Fruit fly (Drosophila melanogaster) whole organism, pupa: Measurements from ENCODE around the gene CG13484.

Experiments
- CG10348 ChIP-seq: fragments of 200-800 bp; sonication (Bioruptor generic); IDR thresholded peaks from 2 replicates; pipeline ENCODE4 v1.3.6; 2022; ENCODE audit warnings: missing biosample characterization, missing genetic modification characterization
- CG12605 ChIP-seq: fragments of 200-800 bp; sonication (Bioruptor generic); IDR thresholded peaks from 2 replicates; pipeline ENCODE4 v1.3.6; 2022; ENCODE audit warnings: missing biosample characterization, missing genetic modification characterization
- CG13204 ChIP-seq: fragments of 200-800 bp; sonication (Bioruptor generic); optimal IDR thresholded peaks from 2 replicates; lab custom pipeline; 2018; ENCODE audit warnings: missing biosample characterization, mild to moderate bottlenecking, missing genetic modification characterization, moderate library complexity
- CG17806 ChIP-seq: fragments of 200-800 bp; sonication (Bioruptor generic); optimal IDR thresholded peaks from 2 replicates; lab custom pipeline; 2018; ENCODE audit warnings: missing biosample characterization, mild to moderate bottlenecking, missing genetic modification characterization, moderate library complexity
- CG32121 ChIP-seq: fragments of 200-800 bp; sonication (Bioruptor generic); IDR thresholded peaks from 2 replicates; pipeline ENCODE4 v1.3.6; 2022; ENCODE audit warnings: missing biosample characterization, missing genetic modification characterization
- CG34367 ChIP-seq: fragments of 200-800 bp; sonication (Bioruptor generic); optimal IDR thresholded peaks from 2 replicates; lab custom pipeline; 2018; ENCODE audit warnings: missing biosample characterization, mild to moderate bottlenecking, missing genetic modification characterization
- CG8159 ChIP-seq: fragments of 200-800 bp; sonication (Bioruptor generic); optimal IDR thresholded peaks from 3 replicates; lab custom pipeline; 2018; ENCODE audit warnings: missing biosample characterization, mild to moderate bottlenecking, missing genetic modification characterization, moderate library complexity
- CG8301 ChIP-seq: fragments of 200-800 bp; sonication (Bioruptor generic); optimal IDR thresholded peaks from 2 replicates; lab custom pipeline; 2018; ENCODE audit warnings: missing biosample characterization, mild to moderate bottlenecking, missing genetic modification characterization
- CG9948 ChIP-seq: fragments of 200-800 bp; sonication (Bioruptor generic); optimal IDR thresholded peaks from 2 replicates; lab custom pipeline; 2018; ENCODE audit warnings: missing biosample characterization, mild to moderate bottlenecking, missing genetic modification characterization, moderate library complexity
- EcR ChIP-seq: fragments of 200-800 bp; sonication (Bioruptor generic); optimal IDR thresholded peaks from 3 replicates; lab custom pipeline; 2019; ENCODE audit warnings: missing biosample characterization, missing genetic modification characterization, mild to moderate bottlenecking, moderate library complexity, missing genetic modification reagents
- Snoo ChIP-seq: fragments of 200-800 bp; sonication (Bioruptor generic); optimal IDR thresholded peaks from 3 replicates; lab custom pipeline; 2017; ENCODE audit warnings: missing biosample characterization, mild to moderate bottlenecking, missing genetic modification characterization, inconsistent platforms
- gl ChIP-seq: fragments of 200-800 bp; sonication (Bioruptor generic); optimal IDR thresholded peaks from 2 replicates; lab custom pipeline; 2018; ENCODE audit warnings: missing biosample characterization, mild to moderate bottlenecking, missing genetic modification characterization
- rn ChIP-seq: fragments of 200-800 bp; sonication (Bioruptor generic); IDR thresholded peaks from 2 replicates; pipeline ENCODE4 v1.3.6; 2022; ENCODE audit warnings: missing biosample characterization, missing genetic modification characterization

DNA sequence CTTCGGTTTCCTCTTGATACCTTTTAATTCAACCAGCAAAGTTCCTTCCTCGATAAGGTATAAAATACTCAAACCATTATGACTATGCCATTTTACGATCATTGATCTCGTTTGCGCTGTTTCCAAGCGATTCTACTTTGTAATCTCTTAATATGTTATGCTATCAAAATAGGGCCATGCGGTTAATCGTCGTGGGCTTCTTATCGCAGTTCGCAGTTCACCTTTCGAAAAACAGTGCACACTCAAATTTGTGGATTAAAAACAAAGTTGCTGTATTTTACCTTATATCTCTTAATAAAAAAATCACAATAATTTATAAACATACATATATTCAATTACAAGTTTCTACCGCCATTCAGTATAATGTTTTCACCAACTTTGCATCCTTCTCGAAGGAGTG is 47.2 kb upstream of the CG13484 start:
- TF ChIP-seq CG13204 (GFP tag; lab: Kevin White, UChicago) (no peak), CG8159 (tag; lab: Kevin White, UChicago) (no peak), CG9948 (tag; lab: Kevin White, UChicago) (no peak), CG8301 (tag; lab: Kevin White, UChicago) (no peak), gl (tag; lab: Kevin White, UChicago) (no peak), Snoo (tag; lab: Kevin White, UChicago) (no peak), CG17806 (tag; lab: Kevin White, UChicago) (no peak), CG32121 (GFP tag; lab: Robert Waterston, UW) (no peak), rn (GFP tag; lab: Robert Waterston, UW) (no peak), CG34367 (tag; lab: Kevin White, UChicago) (no peak), CG10348 (GFP tag; lab: Robert Waterston, UW) (no peak), EcR (GFP tag; lab: Kevin White, UChicago) (no peak), CG12605 (GFP tag; lab: Robert Waterston, UW) (no peak)
